Worm (Caenorhabditis elegans): ENCODE data around the gene cest-24.
A peak's percentile ranks its signal among the peaks of the same experiment; 100 is the strongest.

cest-24 gene

DNA sequence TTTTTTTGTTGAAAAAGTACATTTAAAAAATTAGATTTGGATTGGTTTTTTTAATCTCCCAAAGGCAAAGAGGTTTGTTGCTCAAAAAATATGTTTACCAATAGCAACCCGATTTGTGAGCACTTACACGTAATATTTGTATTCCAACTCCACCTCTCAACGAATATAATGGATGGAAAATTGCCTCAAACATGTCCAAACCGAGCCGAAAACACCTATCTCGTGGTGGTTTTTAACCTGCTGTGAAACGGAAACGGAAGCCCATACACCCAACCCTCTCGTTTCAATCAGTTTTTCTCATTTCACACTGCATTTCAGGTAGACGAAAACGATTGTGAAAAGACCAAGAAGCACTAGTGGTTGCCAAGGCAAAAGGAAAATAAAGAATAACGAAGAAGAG, at the start of gene cest-24:
Gene cest-24 (plus strand): TSS at position 301 of the 400 bp plus-strand sequence.
- TF ChIP-seq alr-1 (tag; optimal IDR thresholded peaks at IDR 0.05; ENCODE audit: borderline replicate concordance) (no peak), fkh-4 (tag; optimal IDR thresholded peaks at IDR 0.05; ENCODE audit: borderline replicate concordance) (no peak), nhr-237 (tag; optimal IDR thresholded peaks at IDR 0.05) (no peak), nhr-11 (tag; optimal IDR thresholded peaks at IDR 0.05) (no peak), elt-3 (tag; optimal IDR thresholded peaks at IDR 0.05) (no peak), irx-1 (tag; optimal IDR thresholded peaks at IDR 0.05) (no peak), efl-3 (GFP tag; optimal IDR thresholded peaks at IDR 0.05) (no peak), C34B4.2 (tag; optimal IDR thresholded peaks at IDR 0.05) (no peak)

DNA sequence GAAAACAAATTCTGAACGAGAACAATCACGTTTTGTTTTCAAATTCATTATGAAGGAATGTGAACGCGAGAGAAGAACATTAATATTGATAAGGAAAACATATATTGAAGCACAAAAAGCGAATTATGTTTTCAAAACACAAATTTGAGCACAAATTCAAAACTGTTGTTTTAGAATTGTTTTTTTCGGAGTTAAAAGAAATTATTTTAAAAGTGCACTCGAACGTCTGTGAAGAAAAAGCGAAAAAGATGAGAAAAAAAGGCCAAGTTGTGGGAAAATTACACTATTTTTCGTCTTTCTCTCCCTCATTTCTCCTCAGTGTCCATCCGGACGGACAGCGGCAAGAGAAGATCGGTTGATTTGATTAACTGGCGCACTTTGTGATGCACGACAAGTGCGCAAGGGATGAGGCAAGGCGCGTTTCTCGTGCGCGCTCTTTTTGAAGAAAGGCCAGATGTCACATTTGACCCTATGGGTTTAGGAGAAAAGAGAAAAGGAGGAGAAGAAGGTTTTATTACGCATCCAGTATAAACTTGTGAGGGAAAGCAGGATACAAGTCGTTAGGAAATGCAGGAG, 49.4 kb upstream of the cest-24 start, which contains the start of gene mrck-1:
Gene mrck-1 (minus strand): TSS at position 51 of the 576 bp plus-strand sequence.
- TF ChIP-seq hpl-2 (GFP tag; optimal IDR thresholded peaks at IDR 0.05) (peak; percentile 30), aly-2 (tag; optimal IDR thresholded peaks at IDR 0.05) (peak; percentile 88), zag-1 (tag; optimal IDR thresholded peaks at IDR 0.05) (peak; percentile 90), lin-13 (GFP tag; optimal IDR thresholded peaks at IDR 0.05) (peak; percentile 94), efl-1 (optimal IDR thresholded peaks at IDR 0.05) (peak; percentile 87 to 88), efl-1 (GFP tag; optimal IDR thresholded peaks at IDR 0.05 in 1 of 2) (peak; percentile 78 to 98), lin-39 (tag; optimal IDR thresholded peaks at IDR 0.05) (peak; percentile 88), unc-86 (tag; optimal IDR thresholded peaks at IDR 0.05) (peak; percentile 90), unc-98 (GFP tag; IDR thresholded peaks at IDR 0.05) (no peak), ceh-8 (GFP tag; optimal IDR thresholded peaks at IDR 0.05) (peak; percentile 100), ztf-11 (tag; optimal IDR thresholded peaks at IDR 0.05) (peak in 1 of 2 experiments; percentile 81), jun-1 (tag; optimal IDR thresholded peaks at IDR 0.05) (peak; percentile 81), aha-1 (tag; optimal IDR thresholded peaks at IDR 0.05) (peak; percentile 53), ceh-88 (GFP tag; IDR thresholded peaks at IDR 0.05) (peak; percentile 74), swsn-7 (tag; optimal IDR thresholded peaks at IDR 0.05) (peak; percentile 97), skn-1 (tag; optimal IDR thresholded peaks at IDR 0.05) (peak; percentile 87), lin-35 (GFP tag; optimal IDR thresholded peaks at IDR 0.05) (peak; percentile 83 to 91), ceh-90 (tag; optimal IDR thresholded peaks at IDR 0.05) (no peak), nhr-237 (tag; optimal IDR thresholded peaks at IDR 0.05) (peak; percentile 21), nhr-11 (tag; optimal IDR thresholded peaks at IDR 0.05) (peak; percentile 53), lsy-2 (tag; optimal IDR thresholded peaks at IDR 0.05) (peak; percentile 92 to 94), unc-30 (tag; optimal IDR thresholded peaks at IDR 0.05) (no peak), dpl-1 (GFP tag; optimal IDR thresholded peaks at IDR 0.05) (peak; percentile 83 to 86 (median 86)), nhr-76 (tag; optimal IDR thresholded peaks at IDR 0.05) (peak; percentile 5), pqm-1 (tag; optimal IDR thresholded peaks at IDR 0.05) (no peak), zip-4 (GFP tag; optimal IDR thresholded peaks at IDR 0.05) (peak; percentile 73), nhr-90 (tag; optimal IDR thresholded peaks at IDR 0.05; ENCODE audit: poor library complexity) (peak; percentile 92), rnt-1 (tag; optimal IDR thresholded peaks at IDR 0.05) (peak; percentile 96), unc-62 (GFP tag; optimal IDR thresholded peaks at IDR 0.05) (no peak), ztf-4 (tag; optimal IDR thresholded peaks at IDR 0.05) (peak; percentile 90), tlp-1 (tag; optimal IDR thresholded peaks at IDR 0.05) (no peak), nhr-85 (tag) (peak; percentile 95), efl-3 (GFP tag; optimal IDR thresholded peaks at IDR 0.05) (no peak), ceh-82 (tag; optimal IDR thresholded peaks at IDR 0.05) (peak; percentile 92 to 97 (median 93)), mdl-1 (tag; optimal IDR thresholded peaks at IDR 0.05) (peak; percentile 12 to 87), mef-2 (tag; optimal IDR thresholded peaks at IDR 0.05) (peak; percentile 73), ets-5 (GFP tag; IDR thresholded peaks at IDR 0.05) (no peak), ceh-63 (GFP tag; optimal IDR thresholded peaks at IDR 0.05) (peak; percentile 20), lin-15B (tag; optimal IDR thresholded peaks at IDR 0.05) (peak; percentile 69), fkh-10 (GFP tag; optimal IDR thresholded peaks at IDR 0.05) (peak; percentile 65), nhr-84 (tag; optimal IDR thresholded peaks at IDR 0.05) (no peak), mab-9 (GFP tag; IDR thresholded peaks at IDR 0.05) (peak; percentile 75), C34B4.2 (tag; optimal IDR thresholded peaks at IDR 0.05) (no peak), ama-1 (optimal IDR thresholded peaks at IDR 0.05) (peak; percentile 76), fkh-4 (tag; optimal IDR thresholded peaks at IDR 0.05; ENCODE audit: borderline replicate concordance) (peak; percentile 87), lin-14 (GFP tag; optimal IDR thresholded peaks at IDR 0.05) (peak; percentile 99), elt-3 (tag; optimal IDR thresholded peaks at IDR 0.05) (peak; percentile 24 to 95 (median 68)), snu-23 (GFP tag; optimal IDR thresholded peaks at IDR 0.05) (peak; percentile 97)

Data from whole organism, L1 larva.